Worm (Caenorhabditis elegans): ENCODE results near the gene Y26G10.1.

Gene Y26G10.1

ce11 chrV:17673343-17673742 is 22.4 kb downstream of the Y26G10.1 start, which contains the start of gene str-93:
Gene str-93 (minus strand): TSS chrV:17673443.
- TF ChIP-seq ztf-11 (tag; optimal IDR thresholded peaks at IDR 0.05) (no peak), snpc-4 (tag; optimal IDR thresholded peaks at IDR 0.05) (no peak), mep-1 (tag; optimal IDR thresholded peaks at IDR 0.05) (no peak), flh-1 (GFP tag; optimal IDR thresholded peaks at IDR 0.05) (no peak), ceh-39 (tag; optimal IDR thresholded peaks at IDR 0.05) (no peak), elt-3 (tag; optimal IDR thresholded peaks at IDR 0.05) (no peak), sptf-1 (tag; optimal IDR thresholded peaks at IDR 0.05) (no peak), lin-32 (GFP tag; optimal IDR thresholded peaks at IDR 0.05) (no peak), ceh-83 (GFP tag; optimal IDR thresholded peaks at IDR 0.05) (no peak), unc-39 (tag; optimal IDR thresholded peaks at IDR 0.05) (no peak), nhr-28 (tag; optimal IDR thresholded peaks at IDR 0.05) (no peak), nhr-2 (tag; optimal IDR thresholded peaks at IDR 0.05) (no peak)

ce11 chrV:17668531-17668930 is 27.2 kb downstream of the Y26G10.1 start, which contains the start of gene str-89:
Gene str-89 (plus strand): TSS chrV:17668831.
- TF ChIP-seq blmp-1 (tag; optimal IDR thresholded peaks at IDR 0.05) (no peak), mab-5 (tag; optimal IDR thresholded peaks at IDR 0.05) (no peak), ham-2 (GFP tag; optimal IDR thresholded peaks at IDR 0.05) (no peak), nhr-237 (tag; optimal IDR thresholded peaks at IDR 0.05) (no peak), pha-4 (tag; optimal IDR thresholded peaks at IDR 0.05) (no peak), sptf-1 (tag; optimal IDR thresholded peaks at IDR 0.05) (no peak), ceh-43 (GFP tag; optimal IDR thresholded peaks at IDR 0.05) (no peak), elt-3 (tag; optimal IDR thresholded peaks at IDR 0.05) (no peak), tbx-8 (GFP tag; optimal IDR thresholded peaks at IDR 0.05) (no peak), unc-62 (GFP tag; optimal IDR thresholded peaks at IDR 0.05) (no peak), sem-2 (GFP tag; optimal IDR thresholded peaks at IDR 0.05) (no peak), elt-1 (tag; optimal IDR thresholded peaks at IDR 0.05; ENCODE audit: borderline replicate concordance, insufficient read depth) (no peak), drap-1 (GFP tag; optimal IDR thresholded peaks at IDR 0.05) (no peak), ceh-39 (tag; optimal IDR thresholded peaks at IDR 0.05) (no peak)

DNA sequence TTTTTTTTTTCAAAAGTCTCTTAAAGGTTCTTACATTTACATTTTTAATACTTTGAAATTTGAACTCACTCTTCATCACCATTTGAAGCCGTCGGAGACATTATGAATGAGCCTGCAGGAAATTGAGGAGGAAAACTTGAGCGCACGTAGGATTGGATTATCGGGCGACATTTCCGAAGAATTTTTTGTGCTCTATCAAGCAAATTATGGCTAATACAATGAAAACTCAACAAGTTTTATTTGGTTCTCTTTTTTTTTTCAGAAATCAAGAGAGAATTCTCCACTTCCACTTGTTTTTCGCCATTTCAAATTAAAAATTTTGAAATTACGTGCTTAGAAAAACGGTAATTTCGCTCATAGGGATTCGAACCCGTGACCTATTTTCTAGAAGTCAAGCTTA is 28.0 kb downstream of the Y26G10.1 start, which contains the start of gene F59A1.12:
F59A1.12 (minus strand) TSS at position 101 of the 400 bp plus-strand sequence.
- TF ChIP-seq lin-13 (tag; optimal IDR thresholded peaks at IDR 0.05) (no peak), M03D4.4 (tag; optimal IDR thresholded peaks at IDR 0.05) (no peak), elt-3 (tag; optimal IDR thresholded peaks at IDR 0.05) (no peak), nhr-28 (tag; optimal IDR thresholded peaks at IDR 0.05) (no peak), nhr-2 (tag; optimal IDR thresholded peaks at IDR 0.05) (no peak), ceh-39 (tag; optimal IDR thresholded peaks at IDR 0.05) (no peak), elt-1 (tag; optimal IDR thresholded peaks at IDR 0.05; ENCODE audit: borderline replicate concordance, insufficient read depth) (no peak), ztf-11 (tag; optimal IDR thresholded peaks at IDR 0.05) (no peak), bed-3 (GFP tag; optimal IDR thresholded peaks at IDR 0.05) (no peak)

ce11 chrV:17665906-17666305 is 29.8 kb downstream of the Y26G10.1 start, which contains the start of gene F59A1.11:
Gene F59A1.11 (minus strand): TSS chrV:17666006.
- no peak for TF ChIP-seq sem-2 (GFP tag; optimal IDR thresholded peaks at IDR 0.05)
- TF ChIP-seq ceh-83 (GFP tag; optimal IDR thresholded peaks at IDR 0.05): no peak
- no peak for TF ChIP-seq ces-1 (GFP tag; optimal IDR thresholded peaks at IDR 0.05)
- no peak for TF ChIP-seq tbx-8 (GFP tag; optimal IDR thresholded peaks at IDR 0.05)
- TF ChIP-seq ceh-43 (GFP tag; optimal IDR thresholded peaks at IDR 0.05): no peak
- no peak for TF ChIP-seq nhr-28 (tag; optimal IDR thresholded peaks at IDR 0.05)
- no peak for TF ChIP-seq nhr-12 (tag; optimal IDR thresholded peaks at IDR 0.05)

ce11 chrV:17664367-17664766 is 31.3 kb downstream of the Y26G10.1 start:
- TF ChIP-seq ces-1 (GFP tag; optimal IDR thresholded peaks at IDR 0.05) (no peak), nhr-12 (tag; optimal IDR thresholded peaks at IDR 0.05) (no peak), unc-62 (GFP tag; optimal IDR thresholded peaks at IDR 0.05) (no peak), mls-2 (tag; optimal IDR thresholded peaks at IDR 0.05) (no peak), M03D4.4 (tag; optimal IDR thresholded peaks at IDR 0.05) (no peak), unc-39 (tag; optimal IDR thresholded peaks at IDR 0.05) (no peak), ham-2 (GFP tag; optimal IDR thresholded peaks at IDR 0.05) (no peak), snpc-4 (tag; optimal IDR thresholded peaks at IDR 0.05) (no peak), unc-120 (tag; optimal IDR thresholded peaks at IDR 0.05; ENCODE audit: poor library complexity, severe bottlenecking) (no peak), nhr-28 (tag; optimal IDR thresholded peaks at IDR 0.05) (no peak), zip-8 (tag; optimal IDR thresholded peaks at IDR 0.05) (no peak), sem-2 (GFP tag; optimal IDR thresholded peaks at IDR 0.05) (no peak), hlh-1 (tag; optimal IDR thresholded peaks at IDR 0.05) (no peak), drap-1 (GFP tag; optimal IDR thresholded peaks at IDR 0.05) (no peak), nhr-2 (tag; optimal IDR thresholded peaks at IDR 0.05) (no peak)
